Worm (Caenorhabditis elegans) whole organism, L3 larva: ENCODE results near the gene Y57G11C.48.
"Not testable (repeated sequence)": the region's sequence is repeated elsewhere in the genome, so short reads cannot be mapped to it uniquely, and the experiment has no call there.

Source experiments
- R02D3.7 ChIP-seq: fragments of 150-350 bp; optimal IDR thresholded peaks from 2 replicates; lab custom pipeline; 2014; ENCODE audit warnings: missing biosample characterization, missing genetic modification characterization
- ZK546.5 ChIP-seq: sonication (generic microtip); optimal IDR thresholded peaks from 2 replicates; lab custom pipeline; 2017; ENCODE audit warnings: missing biosample characterization, missing genetic modification characterization
- aly-2 ChIP-seq: fragments of 150-350 bp; optimal IDR thresholded peaks from 2 replicates; lab custom pipeline; 2014; ENCODE audit warnings: missing biosample characterization, missing genetic modification characterization
- ama-1 ChIP-seq: fragments of 150-350 bp; optimal IDR thresholded peaks from 2 replicates; lab custom pipeline; 2018
- ceh-16 ChIP-seq: sonication (generic microtip); optimal IDR thresholded peaks from 2 replicates; lab custom pipeline; 2017; ENCODE audit warnings: missing biosample characterization, missing genetic modification characterization
- ceh-82 ChIP-seq: fragments of 150-350 bp; optimal IDR thresholded peaks from 2 replicates; lab custom pipeline; 2014; ENCODE audit warnings: missing biosample characterization, missing genetic modification characterization
- ceh-9 ChIP-seq: sonication (generic microtip); optimal IDR thresholded peaks from 2 replicates; lab custom pipeline; 2018; ENCODE audit warnings: missing biosample characterization, missing genetic modification characterization
- daf-12 ChIP-seq: fragments of 150-350 bp; optimal IDR thresholded peaks from 2 replicates; lab custom pipeline; 2014; ENCODE audit warnings: missing biosample characterization, missing genetic modification reagents, missing genetic modification characterization
- elt-2 ChIP-seq: sonication (generic microtip); optimal IDR thresholded peaks from 2 replicates; lab custom pipeline; 2016; ENCODE audit warnings: missing genetic modification reagents, mild to moderate bottlenecking, missing genetic modification characterization, missing compliant biosample characterization
- eor-1 ChIP-seq, 2 experiments: fragments of 150-350 bp; optimal IDR thresholded peaks; 2 replicates each; lab custom pipeline; 2014 to 2018; ENCODE audit warnings: missing biosample characterization in 2 of 2, missing genetic modification characterization in 2 of 2
- fkh-10 ChIP-seq: sonication (generic microtip); optimal IDR thresholded peaks from 2 replicates; lab custom pipeline; 2017; ENCODE audit warnings: missing biosample characterization, missing genetic modification reagents, missing genetic modification characterization
- fos-1 ChIP-seq: fragments of 150-350 bp; optimal IDR thresholded peaks from 2 replicates; lab custom pipeline; 2014; ENCODE audit warnings: missing biosample characterization, missing genetic modification characterization
- hmg-11 ChIP-seq: sonication (generic microtip); optimal IDR thresholded peaks from 2 replicates; lab custom pipeline; 2016; ENCODE audit warnings: missing genetic modification characterization, missing compliant biosample characterization
- lsy-12 ChIP-seq: sonication (generic microtip); optimal IDR thresholded peaks from 2 replicates; lab custom pipeline; 2016; ENCODE audit warnings: mild to moderate bottlenecking, missing genetic modification characterization, missing compliant biosample characterization
- mml-1 ChIP-seq: fragments of 150-350 bp; sonication (generic microtip); optimal IDR thresholded peaks from 3 replicates; lab custom pipeline; 2014; ENCODE audit warnings: missing biosample characterization, missing genetic modification characterization
- nfya-1 ChIP-seq: sonication (generic microtip); optimal IDR thresholded peaks from 2 replicates; lab custom pipeline; 2017; ENCODE audit warnings: missing genetic modification characterization, mild to moderate bottlenecking, missing compliant biosample characterization, antibody characterized with exemption, moderate library complexity; ENCODE audit not compliant: insufficient read depth
- nhr-11 ChIP-seq: fragments of 150-350 bp; optimal IDR thresholded peaks from 2 replicates; lab custom pipeline; 2014; ENCODE audit warnings: missing biosample characterization, missing genetic modification characterization
- nhr-12 ChIP-seq: fragments of 150-350 bp; optimal IDR thresholded peaks from 2 replicates; lab custom pipeline; 2014; ENCODE audit warnings: missing biosample characterization, missing genetic modification characterization
- nhr-23 ChIP-seq: fragments of 150-350 bp; optimal IDR thresholded peaks from 2 replicates; lab custom pipeline; 2014; ENCODE audit warnings: missing biosample characterization, missing genetic modification reagents, missing genetic modification characterization
- nhr-237 ChIP-seq: fragments of 150-350 bp; optimal IDR thresholded peaks from 2 replicates; lab custom pipeline; 2014; ENCODE audit warnings: missing biosample characterization, missing genetic modification characterization
- nhr-25 ChIP-seq: sonication (generic microtip); optimal IDR thresholded peaks from 2 replicates; lab custom pipeline; 2017; ENCODE audit warnings: missing biosample characterization, missing genetic modification characterization
- nhr-43 ChIP-seq: sonication (generic microtip); optimal IDR thresholded peaks from 2 replicates; lab custom pipeline; 2016; ENCODE audit warnings: mild to moderate bottlenecking, missing genetic modification characterization, missing compliant biosample characterization; ENCODE audit not compliant: poor library complexity, severe bottlenecking
- nhr-76 ChIP-seq: fragments of 150-350 bp; sonication (generic microtip); optimal IDR thresholded peaks from 5 replicates; lab custom pipeline; 2014; ENCODE audit warnings: missing biosample characterization, missing genetic modification characterization
- pha-4 ChIP-seq: fragments of 150-350 bp; optimal IDR thresholded peaks from 2 replicates; lab custom pipeline; 2014; ENCODE audit warnings: missing biosample characterization, missing genetic modification reagents, missing genetic modification characterization
- pqm-1 ChIP-seq: fragments of 150-350 bp; optimal IDR thresholded peaks from 2 replicates; lab custom pipeline; 2017; ENCODE audit warnings: missing biosample characterization, missing genetic modification characterization, inconsistent platforms
- skn-1 ChIP-seq: fragments of 150-350 bp; optimal IDR thresholded peaks from 2 replicates; lab custom pipeline; 2014; ENCODE audit warnings: missing biosample characterization, missing genetic modification characterization
- snpc-4 ChIP-seq: fragments of 150-350 bp; optimal IDR thresholded peaks from 2 replicates; lab custom pipeline; 2014; ENCODE audit warnings: missing biosample characterization, missing genetic modification characterization
- tbx-2 ChIP-seq: sonication (generic microtip); optimal IDR thresholded peaks from 2 replicates; lab custom pipeline; 2016; ENCODE audit warnings: mild to moderate bottlenecking, missing genetic modification characterization, missing compliant biosample characterization
- unc-39 ChIP-seq: sonication (generic microtip); optimal IDR thresholded peaks from 4 replicates; lab custom pipeline; 2017; ENCODE audit warnings: missing biosample characterization, missing genetic modification characterization
- unc-62 ChIP-seq: fragments of 150-350 bp; sonication (generic microtip); optimal IDR thresholded peaks from 4 replicates; lab custom pipeline; 2014; ENCODE audit warnings: missing biosample characterization, missing genetic modification reagents, missing genetic modification characterization
- zag-1 ChIP-seq: fragments of 150-350 bp; optimal IDR thresholded peaks from 2 replicates; lab custom pipeline; 2014; ENCODE audit warnings: missing biosample characterization, missing genetic modification characterization
- ztf-11 ChIP-seq: fragments of 150-350 bp; optimal IDR thresholded peaks from 2 replicates; lab custom pipeline; 2014; ENCODE audit warnings: missing biosample characterization, missing genetic modification characterization
- ztf-4 ChIP-seq: fragments of 150-350 bp; optimal IDR thresholded peaks from 2 replicates; lab custom pipeline; 2014; ENCODE audit warnings: missing biosample characterization, missing genetic modification characterization

The Y57G11C.48 gene

ce11 chrIV:14938596-14938995 is 5.5 kb downstream of the Y57G11C.48 start, which contains the start of gene Y57G11C.30:
Gene Y57G11C.30 (plus strand): TSS chrIV:14938896.
- not testable (repeated sequence) for TF ChIP-seq ztf-4; daf-12; hmg-11 (tag; lab: Kevin White, UChicago)

DNA sequence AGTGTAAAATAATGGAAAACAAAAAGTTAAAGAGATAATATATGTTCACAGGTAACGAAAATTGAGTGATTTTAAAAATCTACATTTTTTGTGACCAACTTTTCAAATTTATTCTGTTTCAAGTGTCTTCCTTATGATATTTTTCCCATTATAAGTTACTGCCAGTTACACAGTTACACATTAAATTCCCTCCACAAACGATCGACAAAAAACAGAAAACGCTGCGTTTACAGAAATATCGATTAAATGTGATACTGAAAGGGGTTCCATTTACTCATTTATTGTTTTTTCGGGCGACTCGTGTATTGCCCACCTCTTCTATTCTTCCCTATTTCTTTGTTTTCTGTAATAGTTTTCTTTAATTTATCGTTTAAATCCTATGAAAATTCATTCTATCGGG is 7.1 kb downstream of the Y57G11C.48 start, which contains the start of gene Y57G11C.1144:
Gene Y57G11C.1144, plus strand, starts transcription at position 301 of the 400 bp plus-strand sequence.
- TF ChIP-seq ZK546.5 (tag; lab: Kevin White, UChicago) (no peak), ama-1 (lab: Kevin White, UChicago) (no peak)

DNA sequence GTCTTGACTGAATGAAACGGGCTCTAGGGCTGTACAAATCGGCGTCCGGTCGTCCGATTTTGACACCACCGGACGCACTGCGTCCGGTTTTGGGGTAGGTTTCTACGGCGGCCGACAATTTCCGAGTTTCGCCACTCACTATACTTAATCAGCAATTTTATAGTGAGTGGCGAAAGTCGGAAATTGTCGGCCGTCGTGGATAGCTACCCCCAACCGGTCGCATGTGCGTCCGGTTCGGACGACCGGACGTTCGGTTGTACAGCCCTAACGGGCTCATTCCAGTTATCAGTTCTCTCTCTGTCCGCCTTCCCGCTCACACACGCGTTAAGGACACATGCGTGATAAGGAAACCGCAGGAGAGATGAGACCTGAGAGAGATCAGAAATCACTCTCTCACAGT is 11.5 kb downstream of the Y57G11C.48 start, which contains the start of gene Y57G11C.1131:
Gene Y57G11C.1131, plus strand, starts transcription at position 333 of the 400 bp plus-strand sequence.
- no peak for TF ChIP-seq ztf-11 (tag; lab: Kevin White, UChicago)
- TF ChIP-seq nhr-237 (tag; lab: Kevin White, UChicago), result no peak
- TF ChIP-seq ceh-9 (tag; lab: Kevin White, UChicago), result no peak
- no peak for TF ChIP-seq unc-39 (tag; lab: Kevin White, UChicago)
- no peak for TF ChIP-seq R02D3.7 (tag; lab: Kevin White, UChicago)
- TF ChIP-seq skn-1 (tag; lab: Kevin White, UChicago), result no peak
- no peak for TF ChIP-seq nfya-1 (tag; lab: Kevin White, UChicago)
- no peak for TF ChIP-seq aly-2 (tag; lab: Kevin White, UChicago)
- TF ChIP-seq ceh-16, result no peak
- no peak for TF ChIP-seq tbx-2 (tag; lab: Kevin White, UChicago)

- TF ChIP-seq snpc-4 (tag; lab: Kevin White, UChicago), result no peak
- TF ChIP-seq fos-1 (tag; lab: Kevin White, UChicago), result no peak
- no peak for TF ChIP-seq nhr-43
- no peak for TF ChIP-seq ztf-11 (tag; lab: Kevin White, UChicago)
- no peak for TF ChIP-seq nhr-12
- TF ChIP-seq nhr-76 (tag; lab: Kevin White, UChicago), result no peak
- no peak for TF ChIP-seq eor-1 (tag; optimal IDR thresholded peaks at IDR 0.05; lab: Kevin White, UChicago)
- TF ChIP-seq fkh-10 (GFP tag; lab: Kevin White, UChicago), result no peak
- TF ChIP-seq R02D3.7 (tag; lab: Kevin White, UChicago), result no peak
- TF ChIP-seq skn-1 (tag; lab: Kevin White, UChicago), result no peak
- no peak for TF ChIP-seq zag-1 (tag; lab: Kevin White, UChicago)
- no peak for TF ChIP-seq unc-39 (tag; lab: Kevin White, UChicago)
- TF ChIP-seq nhr-25 (tag; lab: Kevin White, UChicago), result no peak
- TF ChIP-seq daf-12, result no peak
- TF ChIP-seq nhr-11 (tag; lab: Kevin White, UChicago), result no peak
- no peak for TF ChIP-seq nhr-23 (tag; lab: Kevin White, UChicago)
- TF ChIP-seq ceh-82 (tag; lab: Kevin White, UChicago), result no peak
- TF ChIP-seq elt-2, result no peak
These were observed 14.7 kb downstream of the Y57G11C.48 start, which contains the start of gene Y57G11C.28 for ce11 chrIV:14929421-14929820. Gene Y57G11C.28 (plus strand): TSS chrIV:14929721.

DNA sequence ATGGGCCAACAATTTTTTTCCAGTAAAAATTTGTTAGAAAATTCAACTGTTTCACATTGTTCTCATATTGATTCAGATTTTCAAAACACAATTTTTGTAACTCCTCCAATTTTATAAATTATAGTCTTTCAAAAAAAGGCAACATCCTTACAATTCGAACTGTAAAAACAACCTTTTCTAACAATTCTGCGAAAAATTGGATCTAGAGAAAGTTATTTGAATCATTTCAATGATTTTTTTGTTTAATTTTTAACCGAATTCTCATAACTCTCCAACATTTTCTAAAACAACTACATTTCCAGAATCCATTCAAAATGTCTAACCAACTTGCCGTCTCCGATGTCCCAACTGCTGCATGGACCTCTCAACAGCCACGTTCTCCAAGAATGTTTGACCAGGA is 24.8 kb downstream of the Y57G11C.48 start, which contains the start of gene ccch-5:
Gene ccch-5, plus strand, starts transcription at position 301 of the 400 bp plus-strand sequence.
- TF ChIP-seq tbx-2 (tag; lab: Kevin White, UChicago) (no peak), zag-1 (tag; lab: Kevin White, UChicago) (no peak), ztf-11 (tag; lab: Kevin White, UChicago) (no peak), nhr-76 (tag; lab: Kevin White, UChicago) (no peak), ceh-9 (tag; lab: Kevin White, UChicago) (no peak), unc-62 (no peak), lsy-12 (tag; lab: Kevin White, UChicago) (no peak), hmg-11 (tag; lab: Kevin White, UChicago) (no peak), ztf-4 (no peak), pha-4 (tag; lab: Kevin White, UChicago) (no peak), pqm-1 (no peak), mml-1 (tag; lab: Kevin White, UChicago) (no peak), nfya-1 (tag; lab: Kevin White, UChicago) (no peak)
